Fruit fly (Drosophila melanogaster) S2 (cell line): ENCODE data around the gene CG5359.

Experiments used
- CG8478 ChIP-seq: fragments of >200 bp; optimal IDR thresholded peaks from 2 replicates; lab custom pipeline; 2018
- CTCF ChIP-seq, 2 experiments: fragments of >200 bp; optimal IDR thresholded peaks; 2 replicates each; lab custom pipeline; 2018

DNA sequence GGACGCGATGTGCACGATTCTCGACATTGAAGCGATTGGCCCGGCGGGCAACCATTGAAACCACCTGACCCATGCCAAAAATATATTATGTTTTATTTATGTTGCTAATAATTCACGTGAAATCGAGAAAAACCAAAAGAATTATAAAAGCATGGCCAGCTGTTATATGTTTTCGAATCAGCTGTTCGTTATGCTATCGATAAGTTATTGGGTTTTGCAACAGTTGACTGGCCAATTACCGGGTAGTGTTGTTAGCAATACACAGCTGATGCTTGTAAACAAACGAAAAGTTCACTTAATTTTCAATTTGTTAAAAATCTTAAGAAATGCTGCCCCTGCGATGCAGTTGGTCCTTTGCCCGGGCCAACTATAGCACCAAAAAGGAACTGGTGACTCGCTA, 44.3 kb upstream of the CG5359 start, which contains the start of the genes CG11722 and mtTFB2:
- TF ChIP-seq CG8478 (lab: Kevin White, UChicago) (no peak), CTCF (optimal IDR thresholded peaks at IDR 0.05; lab: Kevin White, UChicago) (no peak)
